Worm (Caenorhabditis elegans) whole organism, L3 larva: ENCODE results near the gene wee-1.3.

Source experiments
- R02D3.7 ChIP-seq: fragments of 150-350 bp; optimal IDR thresholded peaks from 2 replicates; lab custom pipeline; 2014; ENCODE audit warnings: missing biosample characterization, missing genetic modification characterization
- ceh-9 ChIP-seq: sonication (generic microtip); optimal IDR thresholded peaks from 2 replicates; lab custom pipeline; 2018; ENCODE audit warnings: missing biosample characterization, missing genetic modification characterization
- egl-27 ChIP-seq: sonication (generic microtip); optimal IDR thresholded peaks from 4 replicates; lab custom pipeline; 2017; ENCODE audit warnings: missing biosample characterization, missing genetic modification reagents, missing genetic modification characterization
- nhr-25 ChIP-seq: sonication (generic microtip); optimal IDR thresholded peaks from 2 replicates; lab custom pipeline; 2017; ENCODE audit warnings: missing biosample characterization, missing genetic modification characterization
- nhr-43 ChIP-seq: sonication (generic microtip); optimal IDR thresholded peaks from 2 replicates; lab custom pipeline; 2016; ENCODE audit warnings: mild to moderate bottlenecking, missing genetic modification characterization, missing compliant biosample characterization; ENCODE audit not compliant: poor library complexity, severe bottlenecking
- unc-39 ChIP-seq: sonication (generic microtip); optimal IDR thresholded peaks from 4 replicates; lab custom pipeline; 2017; ENCODE audit warnings: missing biosample characterization, missing genetic modification characterization

ce11 chrII:9729196-9729595 lies 12.9 kb upstream of the wee-1.3 start:
- TF ChIP-seq egl-27 (no peak), nhr-43 (no peak), nhr-25 (tag; lab: Kevin White, UChicago) (peak; percentile 59), R02D3.7 (tag; lab: Kevin White, UChicago) (no peak), unc-39 (tag; lab: Kevin White, UChicago) (no peak), ceh-9 (tag; lab: Kevin White, UChicago) (no peak)
